Fruit fly (Drosophila melanogaster) whole organism, wandering third instar larva: ENCODE data around the gene Rdl.
A peak's percentile ranks its signal among the peaks of the same experiment; 100 is the strongest.

Experiments used
- Abd-B ChIP-seq: fragments of >200 bp; optimal IDR thresholded peaks from 2 replicates; lab custom pipeline; 2017; ENCODE audit warnings: missing biosample characterization, missing genetic modification characterization
- CG9705 ChIP-seq: fragments of 200-800 bp; sonication (Bioruptor generic); optimal IDR thresholded peaks from 2 replicates; lab custom pipeline; 2018; ENCODE audit warnings: missing biosample characterization, mild to moderate bottlenecking, missing genetic modification characterization
- Dfd ChIP-seq: fragments of >200 bp; optimal IDR thresholded peaks from 2 replicates; lab custom pipeline; 2017; ENCODE audit warnings: missing biosample characterization, missing genetic modification characterization
- Dif ChIP-seq: fragments of 200-275, 200-300 bp; sonication (Bioruptor generic); optimal IDR thresholded peaks from 2 replicates; lab custom pipeline; 2018; ENCODE audit warnings: missing biosample characterization, missing genetic modification characterization; ENCODE audit not compliant: partially characterized antibody
- Hnf4 ChIP-seq: fragments of 200-800 bp; sonication (Bioruptor generic); optimal IDR thresholded peaks from 2 replicates; lab custom pipeline; 2016; ENCODE audit warnings: missing biosample characterization, mild to moderate bottlenecking, missing genetic modification characterization
- Jra ChIP-seq: sonication (Bioruptor generic); optimal IDR thresholded peaks from 2 replicates; lab custom pipeline; 2016; ENCODE audit warnings: missing biosample characterization, missing genetic modification characterization
- Myc ChIP-seq: fragments of >200 bp; optimal IDR thresholded peaks from 2 replicates; lab custom pipeline; 2017
- N ChIP-seq: fragments of >200 bp; optimal IDR thresholded peaks from 2 replicates; lab custom pipeline; 2018; ENCODE audit warnings: missing biosample characterization, missing external identifiers, missing genetic modification characterization
- OdsH ChIP-seq: fragments of 200-800 bp; sonication (Bioruptor generic); optimal IDR thresholded peaks from 2 replicates; lab custom pipeline; 2016; ENCODE audit warnings: missing biosample characterization, mild to moderate bottlenecking, missing genetic modification characterization
- Rel ChIP-seq, 2 experiments: fragments of 200-800 bp; sonication (Bioruptor generic) in 1 of 2; optimal IDR thresholded peaks; 2 replicates in 1 of 2; 3 replicates in 1 of 2; lab custom pipeline; 2016 to 2019; ENCODE audit warnings: mild to moderate bottlenecking in 2 of 2, missing biosample characterization in 2 of 2, missing genetic modification characterization in 2 of 2, moderate library complexity in 1 of 2
- Sp1 ChIP-seq: fragments of 200-800 bp; sonication (Bioruptor generic); optimal IDR thresholded peaks from 3 replicates; lab custom pipeline; 2019; ENCODE audit warnings: missing biosample characterization, mild to moderate bottlenecking, missing genetic modification characterization, moderate library complexity
- brk ChIP-seq: fragments of 200-800 bp; sonication (Bioruptor generic); optimal IDR thresholded peaks from 2 replicates; lab custom pipeline; 2016; ENCODE audit warnings: missing biosample characterization, mild to moderate bottlenecking, missing genetic modification characterization
- dl ChIP-seq, 2 experiments: fragments of 175-275, 200-275 bp in 1 of 2; fragments of 200-275 bp in 1 of 2; sonication (Bioruptor generic); optimal IDR thresholded peaks; lab custom pipeline; 2018; ENCODE audit warnings: mild to moderate bottlenecking in 2 of 2, missing biosample characterization in 2 of 2, missing genetic modification characterization in 2 of 2, moderate library complexity in 2 of 2; ENCODE audit not compliant: partially characterized antibody in 2 of 2, insufficient read depth in 1 of 2
- dsf ChIP-seq: sonication (Bioruptor generic); optimal IDR thresholded peaks from 2 replicates; lab custom pipeline; 2016; ENCODE audit warnings: missing biosample characterization, missing genetic modification characterization, borderline replicate concordance
- ey ChIP-seq: fragments of 200-800 bp; sonication (Bioruptor generic); optimal IDR thresholded peaks from 2 replicates; lab custom pipeline; 2016; ENCODE audit warnings: missing biosample characterization, missing genetic modification characterization
- foxo ChIP-seq, 2 experiments: fragments of 200-800 bp; sonication (Bioruptor generic); optimal IDR thresholded peaks; 2 replicates in 1 of 2; 3 replicates in 1 of 2; lab custom pipeline; 2016 to 2017; ENCODE audit warnings: missing biosample characterization in 2 of 2, missing genetic modification characterization in 2 of 2
- fru ChIP-seq: fragments of 200-800 bp; sonication (Bioruptor generic); optimal IDR thresholded peaks from 3 replicates; lab custom pipeline; 2016; ENCODE audit warnings: missing biosample characterization, mild to moderate bottlenecking, missing genetic modification characterization
- h ChIP-seq: fragments of 200-800 bp; sonication (Bioruptor generic); optimal IDR thresholded peaks from 3 replicates; lab custom pipeline; 2016; ENCODE audit warnings: missing biosample characterization, mild to moderate bottlenecking, missing genetic modification characterization
- jim ChIP-seq: fragments of 175-275, 200-325 bp; sonication (Bioruptor generic); optimal IDR thresholded peaks from 2 replicates; lab custom pipeline; 2016; ENCODE audit warnings: missing biosample characterization, mild to moderate bottlenecking, missing genetic modification characterization
- lola ChIP-seq: fragments of >200 bp; optimal IDR thresholded peaks from 2 replicates; lab custom pipeline; 2017; ENCODE audit warnings: missing biosample characterization, missing genetic modification characterization
- pan ChIP-seq: fragments of >200 bp; optimal IDR thresholded peaks from 2 replicates; lab custom pipeline; 2017
- psq ChIP-seq: fragments of 200-800 bp; sonication (Bioruptor generic); optimal IDR thresholded peaks from 3 replicates; lab custom pipeline; 2017; ENCODE audit warnings: missing biosample characterization, mild to moderate bottlenecking, missing genetic modification characterization, moderate library complexity
- rgr ChIP-seq: fragments of 200-800 bp; sonication (Bioruptor generic); optimal IDR thresholded peaks from 3 replicates; lab custom pipeline; 2016; ENCODE audit warnings: missing biosample characterization, mild to moderate bottlenecking, missing genetic modification characterization
- sage ChIP-seq: fragments of 200-800 bp; sonication (Bioruptor generic); optimal IDR thresholded peaks from 2 replicates; lab custom pipeline; 2016; ENCODE audit warnings: missing biosample characterization, mild to moderate bottlenecking, missing genetic modification characterization
- sv ChIP-seq: fragments of 200-800 bp; sonication (Bioruptor generic); optimal IDR thresholded peaks from 3 replicates; lab custom pipeline; 2016; ENCODE audit warnings: missing biosample characterization, missing genetic modification characterization
- tai ChIP-seq: sonication (Bioruptor generic); optimal IDR thresholded peaks from 2 replicates; lab custom pipeline; 2016; ENCODE audit warnings: missing biosample characterization, missing genetic modification characterization
- usp ChIP-seq: fragments of >200 bp; optimal IDR thresholded peaks from 2 replicates; lab custom pipeline; 2017; ENCODE audit warnings: missing biosample characterization, missing genetic modification characterization
- woc ChIP-seq: sonication (Bioruptor generic); optimal IDR thresholded peaks from 2 replicates; lab custom pipeline; 2016; ENCODE audit warnings: missing biosample characterization, mild to moderate bottlenecking, missing genetic modification characterization

The Rdl gene

DNA sequence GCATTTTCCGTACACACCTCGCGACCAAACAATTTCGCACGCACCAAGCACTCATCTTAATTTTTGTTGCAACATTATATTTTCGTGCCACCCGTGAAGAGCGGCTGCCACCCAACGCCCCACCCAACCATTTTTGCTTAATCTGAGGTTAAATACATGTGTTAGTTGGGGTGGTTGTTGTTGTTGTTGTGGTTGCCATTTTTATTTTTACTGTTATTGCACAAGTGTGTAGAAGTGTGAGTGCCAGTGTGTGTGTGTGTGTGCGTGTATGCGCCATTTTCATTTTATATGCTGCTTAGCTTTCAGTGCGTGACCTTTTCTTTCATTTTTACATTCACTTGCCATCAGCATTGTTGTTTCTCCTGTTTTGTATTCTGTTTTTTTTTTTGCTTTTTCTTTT is 6.7 kb upstream of the Rdl start:
- TF ChIP-seq dl (GFP tag; optimal IDR thresholded peaks at IDR 0.05; lab: Kevin White, UChicago; ENCODE audit: insufficient read depth in 1 of 2, partially characterized antibody in 2 of 2), result no peak
- TF ChIP-seq jim (GFP tag; lab: Kevin White, UChicago), result no peak
- TF ChIP-seq tai (GFP tag; lab: Kevin White, UChicago), result no peak
- no peak for TF ChIP-seq dsf
- TF ChIP-seq Dfd (GFP tag; lab: Kevin White, UChicago), result peak; percentile 16

DNA sequence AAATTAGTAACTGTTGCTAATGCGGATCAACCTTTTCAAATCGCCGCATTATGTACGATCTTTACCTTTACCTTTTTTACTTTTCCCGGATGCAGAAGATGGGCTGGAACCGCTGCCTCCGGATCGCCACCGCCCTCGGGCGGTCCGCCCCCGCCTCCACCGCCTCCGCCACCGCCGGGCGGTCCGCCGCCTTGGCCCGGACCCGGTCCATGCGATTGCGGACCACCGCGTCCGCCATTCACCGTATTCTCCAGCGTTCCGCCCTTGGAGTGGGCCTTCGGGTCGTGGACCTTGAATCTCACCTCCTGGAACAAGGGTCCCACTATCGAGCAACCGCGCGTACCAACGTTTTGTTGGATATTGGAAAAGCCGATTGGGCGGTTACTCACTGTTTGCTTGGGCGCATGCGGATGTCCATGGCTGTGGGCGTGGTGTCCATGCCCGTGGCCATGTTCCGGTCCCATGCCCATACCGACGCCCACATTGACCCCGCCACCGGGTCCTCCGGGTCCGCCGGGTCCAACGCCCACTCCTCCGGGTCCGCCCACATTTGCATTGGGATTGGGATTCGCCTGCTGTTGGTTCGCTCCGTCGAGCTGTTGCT is 30.7 kb downstream of the Rdl start:
- TF ChIP-seq dl (GFP tag; optimal IDR thresholded peaks at IDR 0.05; lab: Kevin White, UChicago; ENCODE audit: insufficient read depth in 1 of 2, partially characterized antibody in 2 of 2) (no peak), Dfd (GFP tag; lab: Kevin White, UChicago) (peak; percentile 99), Sp1 (GFP tag; lab: Kevin White, UChicago) (no peak), pan (no peak), fru (GFP tag; lab: Kevin White, UChicago) (no peak), ey (GFP tag; lab: Kevin White, UChicago) (no peak)

DNA sequence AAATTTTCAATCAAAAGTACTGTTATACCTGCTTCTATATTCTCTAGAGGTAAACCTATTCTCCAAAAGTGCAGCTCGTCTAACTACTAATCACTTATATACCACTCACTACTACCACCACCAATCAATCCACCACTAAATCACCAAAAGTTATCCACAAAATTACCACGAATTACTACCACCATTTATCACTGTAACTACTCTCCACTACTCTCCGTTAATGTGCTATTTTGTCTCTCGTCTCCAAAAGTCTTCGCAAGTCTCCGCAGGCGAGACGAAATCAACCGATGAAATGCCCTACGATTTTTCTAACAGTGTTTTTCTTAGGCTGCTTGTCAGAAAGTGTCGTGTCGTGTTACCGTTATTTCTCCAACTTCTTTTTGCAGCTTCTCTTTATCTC is 40.0 kb downstream of the Rdl start:
- TF ChIP-seq sv (GFP tag; lab: Kevin White, UChicago) (no peak), Abd-B (GFP tag; lab: Kevin White, UChicago) (no peak), foxo (GFP tag; optimal IDR thresholded peaks at IDR 0.05; lab: Kevin White, UChicago) (no peak), ey (GFP tag; lab: Kevin White, UChicago) (no peak), fru (GFP tag; lab: Kevin White, UChicago) (no peak), OdsH (GFP tag; lab: Kevin White, UChicago) (no peak), h (GFP tag; lab: Kevin White, UChicago) (no peak), Dfd (GFP tag; lab: Kevin White, UChicago) (no peak), woc (GFP tag; lab: Kevin White, UChicago) (no peak), Rel (GFP tag; optimal IDR thresholded peaks at IDR 0.05; lab: Kevin White, UChicago) (no peak), Rel (tag; optimal IDR thresholded peaks at IDR 0.05; lab: Kevin White, UChicago) (no peak), Dif (GFP tag; lab: Kevin White, UChicago) (no peak), N (GFP tag; lab: Kevin White, UChicago) (no peak), Sp1 (GFP tag; lab: Kevin White, UChicago) (no peak), Myc (no peak), jim (GFP tag; lab: Kevin White, UChicago) (no peak), pan (no peak), sage (GFP tag; lab: Kevin White, UChicago) (no peak), brk (GFP tag; lab: Kevin White, UChicago) (no peak)

DNA sequence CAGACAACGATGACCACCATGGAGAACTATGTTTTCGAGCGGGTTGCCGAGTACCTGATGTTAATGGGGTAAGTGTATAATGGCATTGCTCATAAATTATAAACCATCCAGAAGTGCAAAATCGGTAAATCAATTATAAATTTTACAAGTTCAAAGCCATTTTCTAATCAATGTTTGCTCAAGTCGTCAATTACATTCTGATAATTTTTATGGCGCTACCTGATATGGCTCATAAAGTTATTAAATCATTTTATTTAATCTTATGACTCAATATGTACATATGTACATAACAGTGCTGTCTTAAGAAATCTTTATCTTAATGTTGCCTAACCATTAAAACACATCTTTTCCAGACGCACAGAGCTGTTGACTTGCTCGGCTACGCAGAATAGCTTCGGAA is 42.4 kb downstream of the Rdl start:
- TF ChIP-seq rgr (GFP tag; lab: Kevin White, UChicago) (no peak), Jra (GFP tag; lab: Kevin White, UChicago) (no peak), CG9705 (GFP tag; lab: Kevin White, UChicago) (no peak), lola (GFP tag; lab: Kevin White, UChicago) (no peak), psq (GFP tag; lab: Kevin White, UChicago) (no peak), OdsH (GFP tag; lab: Kevin White, UChicago) (no peak), usp (GFP tag; lab: Kevin White, UChicago) (no peak), brk (GFP tag; lab: Kevin White, UChicago) (no peak)

DNA sequence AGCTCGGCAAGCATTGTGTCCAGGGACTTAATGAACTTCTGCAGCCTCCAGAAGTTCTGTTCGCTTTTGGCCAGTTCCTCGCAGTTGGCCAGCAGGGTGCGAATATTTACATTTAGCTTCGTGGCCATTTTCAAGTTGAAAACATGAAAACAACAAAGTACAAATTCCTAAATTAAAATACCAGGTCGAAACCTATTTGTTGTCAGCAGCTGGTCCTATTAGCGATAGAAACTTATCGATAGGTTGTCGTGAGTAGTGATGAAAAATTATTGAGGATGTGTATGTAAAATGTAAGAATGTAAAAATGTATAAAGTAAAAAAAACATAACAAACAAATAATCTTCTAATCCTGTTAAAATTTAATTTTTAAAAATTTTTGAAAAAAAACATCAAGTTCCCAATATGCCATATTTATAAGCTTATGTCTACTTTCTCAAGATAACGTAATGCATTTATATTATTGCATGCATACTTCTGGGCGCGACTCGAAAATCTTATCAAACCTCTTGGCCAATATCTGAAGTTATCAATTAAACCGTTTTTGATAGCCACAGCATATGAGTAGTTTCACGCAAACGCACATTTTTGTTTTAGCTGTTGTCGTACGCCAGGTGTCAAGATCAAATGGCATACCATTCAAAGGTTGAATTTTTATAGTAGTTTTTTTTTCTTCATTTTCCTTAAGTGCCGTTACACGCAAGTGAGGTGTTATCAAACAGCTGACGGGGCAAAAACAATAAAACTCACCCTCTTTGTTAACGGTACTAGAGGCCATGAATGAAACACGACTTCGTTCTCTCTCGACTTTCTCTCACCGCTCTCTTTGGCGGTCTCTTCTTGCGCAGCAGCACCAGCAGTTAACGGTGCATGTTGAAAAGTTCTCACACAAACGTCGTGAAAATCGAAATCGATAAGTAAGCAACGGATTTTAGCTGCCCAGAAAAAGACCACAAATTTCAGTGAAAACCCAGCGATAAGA is 44.7 kb downstream of the Rdl start, which contains the start of the genes Use1 and nwk:
TSS of gene Use1 (minus strand) at position 206 of the 979 bp plus-strand sequence.
TSS of gene nwk (plus strand) at position 885 of the 979 bp plus-strand sequence.
- TF ChIP-seq Myc, result peak; percentile 18
- TF ChIP-seq tai (GFP tag; lab: Kevin White, UChicago), result peak; percentile 11
- TF ChIP-seq pan, result no peak
- peak in 1 of 2 experiments; percentile 16 for TF ChIP-seq dl (GFP tag; optimal IDR thresholded peaks at IDR 0.05; lab: Kevin White, UChicago; ENCODE audit: insufficient read depth in 1 of 2, partially characterized antibody in 2 of 2)
- TF ChIP-seq Rel (GFP tag; optimal IDR thresholded peaks at IDR 0.05; lab: Kevin White, UChicago), result no peak
- TF ChIP-seq Rel (tag; optimal IDR thresholded peaks at IDR 0.05; lab: Kevin White, UChicago), result peak; percentile 17
- peak; percentile 29 for TF ChIP-seq Dif (GFP tag; lab: Kevin White, UChicago)
- peak; percentile 1 for TF ChIP-seq h (GFP tag; lab: Kevin White, UChicago)
- no peak for TF ChIP-seq Hnf4 (GFP tag; lab: Kevin White, UChicago)
